Worm (Caenorhabditis elegans) whole organism, young adult: ENCODE results near the gene rpt-2.

ENCODE experiments used
- B0336.3 ChIP-seq: fragments of 200-800 bp; sonication (Bioruptor generic); IDR thresholded peaks from 2 replicates; pipeline ENCODE4 v1.3.6; 2022; ENCODE audit warnings: missing genetic modification characterization, missing compliant biosample characterization
- C06A6.2 ChIP-seq: fragments of 200-800 bp; sonication (Bioruptor generic); conservative IDR thresholded peaks from 2 replicates; pipeline ENCODE4 v1.3.6; 2022; ENCODE audit warnings: missing genetic modification characterization, missing compliant biosample characterization
- C17E4.6 ChIP-seq: fragments of 200-800 bp; sonication (Bioruptor generic); IDR thresholded peaks from 2 replicates; pipeline ENCODE4 v1.3.6; 2022; ENCODE audit warnings: missing genetic modification reagents, missing genetic modification characterization, missing compliant biosample characterization
- F10E7.11 ChIP-seq: sonication (generic microtip); optimal IDR thresholded peaks from 2 replicates; lab custom pipeline; 2017; ENCODE audit warnings: mild to moderate bottlenecking, missing genetic modification characterization, moderate library complexity, missing compliant biosample characterization
- F22D6.2 ChIP-seq: sonication (generic microtip); optimal IDR thresholded peaks from 2 replicates; lab custom pipeline; 2016; ENCODE audit warnings: mild to moderate bottlenecking, missing genetic modification characterization, missing compliant biosample characterization
- F23B12.7 ChIP-seq: sonication (generic microtip); optimal IDR thresholded peaks from 2 replicates; lab custom pipeline; 2017; ENCODE audit warnings: missing genetic modification characterization, mild to moderate bottlenecking, missing compliant biosample characterization, antibody characterized with exemption, moderate library complexity; ENCODE audit not compliant: insufficient read depth
- F39B2.1 ChIP-seq: fragments of 200-800 bp; sonication (Bioruptor generic); IDR thresholded peaks from 2 replicates; pipeline ENCODE4 v1.3.6; 2022; ENCODE audit warnings: missing genetic modification reagents, missing genetic modification characterization, missing compliant biosample characterization
- F49E8.2 ChIP-seq: sonication (generic microtip); optimal IDR thresholded peaks from 3 replicates; lab custom pipeline; 2017; ENCODE audit warnings: missing genetic modification characterization, mild to moderate bottlenecking, missing compliant biosample characterization, antibody characterized with exemption, moderate library complexity; ENCODE audit not compliant: insufficient read depth
- F52B5.7 ChIP-seq: sonication (generic microtip); optimal IDR thresholded peaks from 2 replicates; lab custom pipeline; 2016; ENCODE audit warnings: mild to moderate bottlenecking, missing genetic modification characterization, missing compliant biosample characterization
- K11D2.4 ChIP-seq: fragments of 200-800 bp; sonication (Bioruptor generic); IDR thresholded peaks from 2 replicates; pipeline ENCODE4 v1.3.6; 2022; ENCODE audit warnings: missing genetic modification reagents, missing genetic modification characterization, missing compliant biosample characterization
- Y79H2A.3 ChIP-seq: fragments of 200-800 bp; sonication (Bioruptor generic); conservative IDR thresholded peaks from 2 replicates; pipeline ENCODE4 v1.3.6; 2022; ENCODE audit warnings: missing genetic modification reagents, missing genetic modification characterization, missing compliant biosample characterization
- Y95B8A.8 ChIP-seq: fragments of 200-800 bp; sonication (Bioruptor generic); IDR thresholded peaks from 2 replicates; pipeline ENCODE4 v1.3.6; 2022; ENCODE audit warnings: missing genetic modification reagents, missing genetic modification characterization, missing compliant biosample characterization
- akir-1 ChIP-seq: fragments of 200-800 bp; sonication (Bioruptor generic); optimal IDR thresholded peaks from 2 replicates; lab custom pipeline; 2018; ENCODE audit warnings: mild to moderate bottlenecking, missing genetic modification characterization, moderate library complexity, missing compliant biosample characterization
- ama-1 ChIP-seq, 3 experiments: fragments of 150-350 bp in 1 of 3; sonication (generic microtip) in 2 of 3; optimal IDR thresholded peaks; 2 replicates each; lab custom pipeline; 2014 to 2018; ENCODE audit warnings: missing biosample characterization in 2 of 3, missing genetic modification characterization in 2 of 3, missing genetic modification reagents in 2 of 3
- attf-5 ChIP-seq: fragments of 200-800 bp; sonication (Bioruptor generic); optimal IDR thresholded peaks from 2 replicates; lab custom pipeline; 2018; ENCODE audit warnings: mild to moderate bottlenecking, missing genetic modification characterization, missing compliant biosample characterization
- bed-1 ChIP-seq: fragments of 200-800 bp; sonication (Bioruptor generic); IDR thresholded peaks from 2 replicates; pipeline ENCODE4 v1.3.6; 2022; ENCODE audit warnings: missing genetic modification reagents, missing genetic modification characterization, missing compliant biosample characterization
- bed-2 ChIP-seq: fragments of 200-800 bp; sonication (Bioruptor generic); IDR thresholded peaks from 2 replicates; pipeline ENCODE4 v1.3.6; 2022; ENCODE audit warnings: missing genetic modification reagents, missing genetic modification characterization, missing compliant biosample characterization
- ceh-100 ChIP-seq: fragments of 200-800 bp; sonication (Bioruptor generic); IDR thresholded peaks from 2 replicates; pipeline ENCODE4 v1.3.6; 2022; ENCODE audit warnings: missing genetic modification reagents, missing genetic modification characterization, missing compliant biosample characterization
- ceh-27 ChIP-seq: fragments of 200-800 bp; sonication (Bioruptor generic); optimal IDR thresholded peaks from 2 replicates; lab custom pipeline; 2018; ENCODE audit warnings: mild to moderate bottlenecking, missing genetic modification characterization, moderate library complexity, missing compliant biosample characterization
- die-1 ChIP-seq: sonication (generic microtip); optimal IDR thresholded peaks from 2 replicates; lab custom pipeline; 2016; ENCODE audit warnings: missing genotype, mild to moderate bottlenecking, missing genetic modification characterization, missing compliant biosample characterization
- dpl-1 ChIP-seq: fragments of 150-350 bp; optimal IDR thresholded peaks from 2 replicates; lab custom pipeline; 2014; ENCODE audit warnings: missing biosample characterization, missing genetic modification reagents, missing genetic modification characterization
- gei-17 ChIP-seq: fragments of 200-800 bp; sonication (Bioruptor generic); optimal IDR thresholded peaks from 2 replicates; lab custom pipeline; 2018; ENCODE audit warnings: mild to moderate bottlenecking, missing genetic modification characterization, missing compliant biosample characterization
- hlh-12 ChIP-seq: sonication (generic microtip); optimal IDR thresholded peaks from 2 replicates; lab custom pipeline; 2016; ENCODE audit warnings: missing genetic modification characterization, missing compliant biosample characterization
- hmg-1.2 ChIP-seq: fragments of 200-800 bp; sonication (Bioruptor generic); IDR thresholded peaks from 2 replicates; pipeline ENCODE4 v1.3.6; 2022; ENCODE audit warnings: missing genetic modification reagents, missing genetic modification characterization, missing compliant biosample characterization
- hrde-1 ChIP-seq: sonication (generic microtip); optimal IDR thresholded peaks from 2 replicates; lab custom pipeline; 2016; ENCODE audit warnings: missing genetic modification characterization, mild to moderate bottlenecking, missing compliant biosample characterization, moderate library complexity, missing genotype, missing genetic modification reagents, borderline replicate concordance
- hsf-1 ChIP-seq: fragments of 200-800 bp; sonication (Bioruptor generic); IDR thresholded peaks from 2 replicates; pipeline ENCODE4 v1.3.6; 2022; ENCODE audit warnings: missing genetic modification reagents, missing genetic modification characterization, missing compliant biosample characterization
- let-526 ChIP-seq: fragments of 200-800 bp; sonication (Bioruptor generic); IDR thresholded peaks from 2 replicates; pipeline ENCODE4 v1.3.6; 2022; ENCODE audit warnings: missing genetic modification reagents, missing genetic modification characterization, missing compliant biosample characterization
- let-607 ChIP-seq, 2 experiments: fragments of 200-800 bp in 1 of 2; sonication (Bioruptor generic) in 1 of 2; sonication (generic microtip) in 1 of 2; optimal IDR thresholded peaks; 2 replicates each; lab custom pipeline; 2016 to 2018; ENCODE audit warnings: mild to moderate bottlenecking in 2 of 2, missing compliant biosample characterization in 2 of 2, missing genetic modification characterization in 2 of 2, moderate library complexity in 2 of 2, missing genotype in 1 of 2
- lin-54 ChIP-seq: fragments of 200-800 bp; sonication (Bioruptor generic); optimal IDR thresholded peaks from 2 replicates; lab custom pipeline; 2018; ENCODE audit warnings: mild to moderate bottlenecking, missing genetic modification characterization, missing compliant biosample characterization
- lsy-27 ChIP-seq: sonication (generic microtip); optimal IDR thresholded peaks from 2 replicates; lab custom pipeline; 2017; ENCODE audit warnings: missing genetic modification characterization, mild to moderate bottlenecking, missing compliant biosample characterization, antibody characterized with exemption, missing genotype, borderline replicate concordance; ENCODE audit not compliant: insufficient read depth
- madf-10 ChIP-seq: sonication (generic microtip); optimal IDR thresholded peaks from 2 replicates; lab custom pipeline; 2016; ENCODE audit warnings: mild to moderate bottlenecking, missing genetic modification characterization, missing compliant biosample characterization
- madf-6 ChIP-seq: fragments of 200-800 bp; sonication (Bioruptor generic); IDR thresholded peaks from 2 replicates; pipeline ENCODE4 v1.3.6; 2022; ENCODE audit warnings: missing genetic modification reagents, missing genetic modification characterization, missing compliant biosample characterization
- madf-8 ChIP-seq: fragments of 200-800 bp; sonication (Bioruptor generic); conservative IDR thresholded peaks from 2 replicates; pipeline ENCODE4 v1.3.6; 2022; ENCODE audit warnings: missing genetic modification reagents, missing genetic modification characterization, missing compliant biosample characterization
- mel-28 ChIP-seq: sonication (generic microtip); optimal IDR thresholded peaks from 2 replicates; lab custom pipeline; 2016; ENCODE audit warnings: borderline replicate concordance, mild to moderate bottlenecking, missing genetic modification characterization, missing compliant biosample characterization
- nhr-27 ChIP-seq: fragments of 200-800 bp; sonication (Bioruptor generic); optimal IDR thresholded peaks from 2 replicates; lab custom pipeline; 2018; ENCODE audit warnings: mild to moderate bottlenecking, missing genetic modification characterization, moderate library complexity, missing compliant biosample characterization
- nhr-80 ChIP-seq: sonication (generic microtip); optimal IDR thresholded peaks from 2 replicates; lab custom pipeline; 2016; ENCODE audit warnings: missing genetic modification characterization, missing compliant biosample characterization
- pha-4 ChIP-seq: fragments of 150-350 bp; sonication (generic microtip); optimal IDR thresholded peaks from 2 replicates; lab custom pipeline; 2014; ENCODE audit warnings: missing biosample characterization, missing genetic modification reagents, missing genetic modification characterization
- snpc-3.4 ChIP-seq: sonication (generic microtip); optimal IDR thresholded peaks from 2 replicates; lab custom pipeline; 2017; ENCODE audit warnings: missing genetic modification characterization, mild to moderate bottlenecking, missing compliant biosample characterization, antibody characterized with exemption, moderate library complexity, missing genotype, missing genetic modification reagents
- somi-1 ChIP-seq: fragments of 200-800 bp; sonication (Bioruptor generic); optimal IDR thresholded peaks from 2 replicates; lab custom pipeline; 2018; ENCODE audit warnings: mild to moderate bottlenecking, missing genetic modification characterization, missing compliant biosample characterization
- tbp1 ChIP-seq: fragments of 200-800 bp; sonication (Bioruptor generic); optimal IDR thresholded peaks from 2 replicates; lab custom pipeline; 2018; ENCODE audit warnings: mild to moderate bottlenecking, missing genetic modification characterization, missing compliant biosample characterization
- tlf-1 ChIP-seq: fragments of 200-800 bp; sonication (Bioruptor generic); optimal IDR thresholded peaks from 2 replicates; lab custom pipeline; 2018; ENCODE audit warnings: mild to moderate bottlenecking, missing genetic modification characterization, missing compliant biosample characterization
- unc-130 ChIP-seq: sonication (generic microtip); optimal IDR thresholded peaks from 2 replicates; lab custom pipeline; 2016; ENCODE audit warnings: missing genetic modification reagents, missing genetic modification characterization, missing compliant biosample characterization
- zfh-2 ChIP-seq: fragments of 200-800 bp; sonication (Bioruptor generic); conservative IDR thresholded peaks from 2 replicates; pipeline ENCODE4 v1.3.6; 2022; ENCODE audit warnings: missing genetic modification reagents, missing genetic modification characterization, missing compliant biosample characterization
- ztf-22 ChIP-seq: fragments of 200-800 bp; sonication (Bioruptor generic); optimal IDR thresholded peaks from 2 replicates; lab custom pipeline; 2018; ENCODE audit warnings: mild to moderate bottlenecking, missing genetic modification characterization, moderate library complexity, missing compliant biosample characterization
- ztf-25 ChIP-seq: fragments of 200-800 bp; sonication (Bioruptor generic); IDR thresholded peaks from 2 replicates; pipeline ENCODE4 v1.3.6; 2022; ENCODE audit warnings: missing genetic modification reagents, missing genetic modification characterization, missing compliant biosample characterization
- ztf-3 ChIP-seq: fragments of 200-800 bp; sonication (Bioruptor generic); optimal IDR thresholded peaks from 2 replicates; lab custom pipeline; 2018; ENCODE audit warnings: mild to moderate bottlenecking, missing genetic modification characterization, missing compliant biosample characterization

The rpt-2 gene

DNA sequence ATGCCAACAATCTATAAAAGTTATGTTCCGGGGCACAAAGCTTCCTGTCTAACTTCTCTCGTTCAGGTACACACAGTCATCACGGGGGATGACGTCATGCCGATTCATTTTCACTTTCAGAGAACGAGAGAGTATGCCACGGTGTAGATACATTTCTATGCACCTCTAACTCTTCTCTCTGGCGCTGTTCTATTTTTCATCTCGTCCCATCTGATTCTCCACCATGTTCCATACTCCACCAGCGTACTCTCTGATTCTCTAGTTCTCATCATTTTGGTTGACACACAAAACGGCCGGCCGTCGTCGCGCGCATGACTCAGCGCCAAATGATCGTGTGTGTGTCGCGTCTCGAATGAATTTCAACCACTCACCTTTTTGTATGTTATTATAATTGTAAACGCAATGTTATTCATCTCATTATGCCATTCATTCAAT, 17.1 kb downstream of the rpt-2 start (continued):
- TF ChIP-seq tbp1 (GFP tag; lab: Kevin White, UChicago), result peak; percentile 64
- peak; percentile 76 for TF ChIP-seq lin-54 (GFP tag; lab: Kevin White, UChicago)
- peak; percentile 13 for TF ChIP-seq akir-1 (GFP tag; lab: Kevin White, UChicago)
- peak; percentile 62 for TF ChIP-seq die-1 (tag; lab: Kevin White, UChicago)
- peak; percentile 27 for TF ChIP-seq pha-4 (tag; lab: Kevin White, UChicago)
- TF ChIP-seq bed-1 (GFP tag; lab: Robert Waterston, UW), result no peak
- no peak for TF ChIP-seq snpc-3.4 (tag; lab: Kevin White, UChicago)
- peak; percentile 83 for TF ChIP-seq ztf-22
- TF ChIP-seq F10E7.11 (tag; lab: Kevin White, UChicago), result no peak
- TF ChIP-seq hrde-1 (tag; lab: Kevin White, UChicago), result no peak
- peak; percentile 90 for TF ChIP-seq zfh-2 (GFP tag; lab: Robert Waterston, UW)
- TF ChIP-seq B0336.3 (GFP tag; lab: Robert Waterston, UW), result peak; percentile 93
- peak; percentile 80; the same call in 1 of the 2 replicates for TF ChIP-seq let-526
- TF ChIP-seq madf-6, result peak; percentile 43; the same call in 1 of the 2 replicates
- peak; percentile 85 for TF ChIP-seq tlf-1 (GFP tag; lab: Kevin White, UChicago)
- peak; percentile 78 for TF ChIP-seq C06A6.2 (GFP tag; lab: Robert Waterston, UW)
- TF ChIP-seq ztf-25 (GFP tag; lab: Robert Waterston, UW), result no peak
- peak; percentile 97 for TF ChIP-seq nhr-80

DNA sequence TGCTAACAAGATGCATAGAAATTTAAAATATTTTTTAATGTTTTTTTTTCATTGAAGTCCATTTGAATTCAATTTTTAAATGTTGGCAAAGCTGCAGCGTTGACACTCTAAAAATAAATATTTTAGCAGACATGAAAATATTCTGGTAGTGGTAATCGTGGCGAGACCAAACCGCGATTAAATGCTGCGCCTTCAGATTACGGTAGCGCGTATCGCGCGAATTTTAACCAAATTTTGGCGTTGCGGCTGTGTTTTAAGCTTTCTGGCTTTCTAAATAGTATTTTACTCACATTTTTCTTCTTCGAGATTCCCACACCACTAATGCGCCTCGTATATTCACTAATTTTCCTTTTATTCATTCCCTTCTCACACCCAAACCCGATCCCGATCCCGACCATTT, 21.4 kb downstream of the rpt-2 start, which contains the start of gene cpg-4:
cpg-4 (plus strand) TSS at position 303 of the 400 bp plus-strand sequence.
- TF ChIP-seq hmg-1.2 (GFP tag; lab: Robert Waterston, UW) (peak; percentile 33; the same call in 1 of the 2 replicates), ama-1 (optimal IDR thresholded peaks at IDR 0.05; lab: Kevin White, UChicago) (no peak), ama-1 (GFP tag; optimal IDR thresholded peaks at IDR 0.05; lab: Kevin White, UChicago) (no peak), nhr-27 (tag; lab: Kevin White, UChicago) (no peak), K11D2.4 (GFP tag; lab: Robert Waterston, UW) (no peak), akir-1 (GFP tag; lab: Kevin White, UChicago) (no peak), hlh-12 (tag; lab: Kevin White, UChicago) (no peak), unc-130 (no peak), gei-17 (GFP tag; lab: Kevin White, UChicago) (no peak), let-607 (tag; optimal IDR thresholded peaks at IDR 0.05; lab: Kevin White, UChicago) (no peak), lin-54 (GFP tag; lab: Kevin White, UChicago) (peak; percentile 68), F49E8.2 (tag; lab: Kevin White, UChicago) (peak; percentile 69), F22D6.2 (tag; lab: Kevin White, UChicago) (no peak), attf-5 (GFP tag; lab: Kevin White, UChicago) (no peak), bed-1 (GFP tag; lab: Robert Waterston, UW) (no peak), ztf-3 (GFP tag; lab: Kevin White, UChicago) (no peak), F23B12.7 (tag; lab: Kevin White, UChicago) (peak; percentile 56), C17E4.6 (GFP tag; lab: Robert Waterston, UW) (no peak), mel-28 (no peak), F39B2.1 (GFP tag; lab: Robert Waterston, UW) (no peak), madf-8 (GFP tag; lab: Robert Waterston, UW) (peak; percentile 98), Y79H2A.3 (0 out of 2 replicates have a peak, but pooled peaks have one; percentile 20), bed-2 (GFP tag; lab: Robert Waterston, UW) (no peak), ceh-100 (GFP tag; lab: Robert Waterston, UW) (no peak), dpl-1 (GFP tag; lab: Kevin White, UChicago) (peak; percentile 78), somi-1 (GFP tag; lab: Kevin White, UChicago) (no peak), lsy-27 (tag; lab: Kevin White, UChicago) (no peak), tlf-1 (GFP tag; lab: Kevin White, UChicago) (peak; percentile 7), hsf-1 (GFP tag; lab: Robert Waterston, UW) (peak; percentile 45; the same call in 1 of the 2 replicates), ceh-27 (GFP tag; lab: Kevin White, UChicago) (no peak), Y95B8A.8 (GFP tag; lab: Robert Waterston, UW) (peak; percentile 73; the same call in 1 of the 2 replicates), madf-10 (no peak), F52B5.7 (tag; lab: Kevin White, UChicago) (no peak)
